Worm (Caenorhabditis elegans) whole organism, mixed stage, embryonic: Measurements from ENCODE around the gene C01G12.7.

ENCODE experiments used
- blmp-1 ChIP-seq: fragments of 150-350 bp; optimal IDR thresholded peaks from 2 replicates; lab custom pipeline; 2014; ENCODE audit warnings: missing biosample characterization, missing genetic modification characterization
- elt-1 ChIP-seq: sonication (generic microtip); optimal IDR thresholded peaks from 2 replicates; lab custom pipeline; 2017; ENCODE audit warnings: missing genetic modification characterization, mild to moderate bottlenecking, missing compliant biosample characterization, antibody characterized with exemption, moderate library complexity, borderline replicate concordance; ENCODE audit not compliant: insufficient read depth
- lsy-2 ChIP-seq: fragments of 150-350 bp; optimal IDR thresholded peaks from 2 replicates; lab custom pipeline; 2014; ENCODE audit warnings: missing biosample characterization, missing genetic modification characterization
- mab-5 ChIP-seq: fragments of 150-350 bp; optimal IDR thresholded peaks from 2 replicates; lab custom pipeline; 2014; ENCODE audit warnings: missing biosample characterization, missing genetic modification characterization
- nhr-237 ChIP-seq: fragments of 150-350 bp; optimal IDR thresholded peaks from 2 replicates; lab custom pipeline; 2014; ENCODE audit warnings: missing biosample characterization, missing genetic modification characterization
- nhr-28 ChIP-seq: fragments of 150-350 bp; optimal IDR thresholded peaks from 2 replicates; lab custom pipeline; 2014; ENCODE audit warnings: missing biosample characterization, missing genetic modification characterization
- nhr-76 ChIP-seq: sonication (generic microtip); optimal IDR thresholded peaks from 2 replicates; lab custom pipeline; 2017; ENCODE audit warnings: missing biosample characterization, missing genetic modification characterization
- pha-4 ChIP-seq: fragments of 150-350 bp; optimal IDR thresholded peaks from 2 replicates; lab custom pipeline; 2018; ENCODE audit warnings: missing biosample characterization, missing genetic modification reagents, missing genetic modification characterization
- snpc-4 ChIP-seq: fragments of 150-350 bp; optimal IDR thresholded peaks from 2 replicates; lab custom pipeline; 2014; ENCODE audit warnings: missing biosample characterization, missing genetic modification characterization
- unc-62 ChIP-seq: fragments of 150-350 bp; optimal IDR thresholded peaks from 2 replicates; lab custom pipeline; 2014; ENCODE audit warnings: missing biosample characterization, missing genetic modification reagents, missing genetic modification characterization
- ztf-11 ChIP-seq: fragments of 150-350 bp; optimal IDR thresholded peaks from 2 replicates; lab custom pipeline; 2014; ENCODE audit warnings: missing biosample characterization, missing genetic modification characterization

DNA sequence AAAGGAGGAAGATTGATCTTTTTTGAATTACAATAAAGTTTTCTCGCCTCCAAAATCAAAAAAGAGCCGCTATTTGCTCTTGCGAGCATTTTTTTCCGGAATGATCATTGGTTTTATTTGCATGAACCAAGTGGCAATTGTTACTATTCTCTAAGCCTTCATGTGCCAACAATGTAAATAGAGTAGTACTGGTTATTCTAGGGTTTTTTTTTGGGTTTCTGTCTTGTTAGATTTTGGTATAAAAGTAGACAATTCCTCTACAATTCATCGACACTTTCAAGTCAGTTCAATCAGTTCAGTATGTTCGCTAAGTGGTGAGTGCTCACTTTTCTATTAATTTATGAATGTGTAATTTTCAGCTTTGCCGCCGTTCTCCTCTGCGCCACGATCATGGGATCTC, 13.7 kb downstream of the C01G12.7 start, which contains the start of gene nspb-7:
- TF ChIP-seq ztf-11 = no peak
- no peak for TF ChIP-seq nhr-237
- TF ChIP-seq mab-5 = no peak
- no peak for TF ChIP-seq pha-4 (tag; lab: Kevin White, UChicago)
- TF ChIP-seq nhr-28 (tag; lab: Kevin White, UChicago) = no peak
- TF ChIP-seq snpc-4 (tag; lab: Kevin White, UChicago) = no peak
- TF ChIP-seq blmp-1 (tag; lab: Kevin White, UChicago) = no peak
- TF ChIP-seq lsy-2 (tag; lab: Kevin White, UChicago) = no peak
- no peak for TF ChIP-seq unc-62
- TF ChIP-seq elt-1 (tag; lab: Kevin White, UChicago) = no peak
- TF ChIP-seq nhr-76 (tag; lab: Kevin White, UChicago) = no peak
